Fruit fly (Drosophila melanogaster) whole organism, pupa: Measurements from ENCODE around the gene CREG.

ENCODE experiments used
- CG10348 ChIP-seq: fragments of 200-800 bp; sonication (Bioruptor generic); IDR thresholded peaks from 2 replicates; pipeline ENCODE4 v1.3.6; 2022; ENCODE audit warnings: missing biosample characterization, missing genetic modification characterization
- CG12605 ChIP-seq: fragments of 200-800 bp; sonication (Bioruptor generic); IDR thresholded peaks from 2 replicates; pipeline ENCODE4 v1.3.6; 2022; ENCODE audit warnings: missing biosample characterization, missing genetic modification characterization
- CG13204 ChIP-seq: fragments of 200-800 bp; sonication (Bioruptor generic); optimal IDR thresholded peaks from 2 replicates; lab custom pipeline; 2018; ENCODE audit warnings: missing biosample characterization, mild to moderate bottlenecking, missing genetic modification characterization, moderate library complexity
- CG14655 ChIP-seq: fragments of 200-800 bp; sonication (Bioruptor generic); optimal IDR thresholded peaks from 3 replicates; lab custom pipeline; 2017; ENCODE audit warnings: mild to moderate bottlenecking, missing biosample characterization, missing genetic modification reagents, missing genetic modification characterization
- CG15710 ChIP-seq: fragments of 200-800 bp; sonication (Bioruptor generic); optimal IDR thresholded peaks from 2 replicates; lab custom pipeline; 2018; ENCODE audit warnings: missing biosample characterization, mild to moderate bottlenecking, missing genetic modification characterization, moderate library complexity
- CG17806 ChIP-seq: fragments of 200-800 bp; sonication (Bioruptor generic); optimal IDR thresholded peaks from 2 replicates; lab custom pipeline; 2018; ENCODE audit warnings: missing biosample characterization, mild to moderate bottlenecking, missing genetic modification characterization, moderate library complexity
- CG32121 ChIP-seq: fragments of 200-800 bp; sonication (Bioruptor generic); IDR thresholded peaks from 2 replicates; pipeline ENCODE4 v1.3.6; 2022; ENCODE audit warnings: missing biosample characterization, missing genetic modification characterization
- CG34367 ChIP-seq: fragments of 200-800 bp; sonication (Bioruptor generic); optimal IDR thresholded peaks from 2 replicates; lab custom pipeline; 2018; ENCODE audit warnings: missing biosample characterization, mild to moderate bottlenecking, missing genetic modification characterization
- CG4496 ChIP-seq: fragments of 200-800 bp; sonication (Bioruptor generic); IDR thresholded peaks from 3 replicates; pipeline ENCODE4 v1.3.6; 2022; ENCODE audit warnings: missing biosample characterization, missing genetic modification characterization
- CG8159 ChIP-seq: fragments of 200-800 bp; sonication (Bioruptor generic); optimal IDR thresholded peaks from 3 replicates; lab custom pipeline; 2018; ENCODE audit warnings: missing biosample characterization, mild to moderate bottlenecking, missing genetic modification characterization, moderate library complexity
- CG8301 ChIP-seq: fragments of 200-800 bp; sonication (Bioruptor generic); optimal IDR thresholded peaks from 2 replicates; lab custom pipeline; 2018; ENCODE audit warnings: missing biosample characterization, mild to moderate bottlenecking, missing genetic modification characterization
- CG9948 ChIP-seq: fragments of 200-800 bp; sonication (Bioruptor generic); optimal IDR thresholded peaks from 2 replicates; lab custom pipeline; 2018; ENCODE audit warnings: missing biosample characterization, mild to moderate bottlenecking, missing genetic modification characterization, moderate library complexity
- D1 ChIP-seq: fragments of 200-800 bp; sonication (Bioruptor generic); optimal IDR thresholded peaks from 2 replicates; lab custom pipeline; 2018; ENCODE audit warnings: missing biosample characterization, mild to moderate bottlenecking, missing genetic modification characterization, moderate library complexity
- EcR ChIP-seq: fragments of 200-800 bp; sonication (Bioruptor generic); optimal IDR thresholded peaks from 3 replicates; lab custom pipeline; 2019; ENCODE audit warnings: missing biosample characterization, missing genetic modification characterization, mild to moderate bottlenecking, moderate library complexity, missing genetic modification reagents
- Ets98B ChIP-seq: fragments of 200-800 bp; sonication (Bioruptor generic); IDR thresholded peaks from 2 replicates; pipeline ENCODE4 v1.3.6; 2022; ENCODE audit warnings: missing biosample characterization, missing genetic modification characterization
- Pif1A ChIP-seq: fragments of 200-800 bp; sonication (Bioruptor generic); optimal IDR thresholded peaks from 3 replicates; lab custom pipeline; 2016; ENCODE audit warnings: missing biosample characterization, missing genetic modification characterization
- Pif1B ChIP-seq: fragments of 200-800 bp; sonication (Bioruptor generic); optimal IDR thresholded peaks from 3 replicates; lab custom pipeline; 2016; ENCODE audit warnings: missing biosample characterization, missing genetic modification characterization
- Snoo ChIP-seq: fragments of 200-800 bp; sonication (Bioruptor generic); optimal IDR thresholded peaks from 3 replicates; lab custom pipeline; 2017; ENCODE audit warnings: missing biosample characterization, mild to moderate bottlenecking, missing genetic modification characterization, inconsistent platforms
- fd96Ca ChIP-seq: fragments of 200-800 bp; sonication (Bioruptor generic); IDR thresholded peaks from 3 replicates; pipeline ENCODE4 v1.3.6; 2022; ENCODE audit warnings: missing biosample characterization, missing genetic modification characterization
- gl ChIP-seq: fragments of 200-800 bp; sonication (Bioruptor generic); optimal IDR thresholded peaks from 2 replicates; lab custom pipeline; 2018; ENCODE audit warnings: missing biosample characterization, mild to moderate bottlenecking, missing genetic modification characterization
- rn ChIP-seq: fragments of 200-800 bp; sonication (Bioruptor generic); IDR thresholded peaks from 2 replicates; pipeline ENCODE4 v1.3.6; 2022; ENCODE audit warnings: missing biosample characterization, missing genetic modification characterization

CREG gene

DNA sequence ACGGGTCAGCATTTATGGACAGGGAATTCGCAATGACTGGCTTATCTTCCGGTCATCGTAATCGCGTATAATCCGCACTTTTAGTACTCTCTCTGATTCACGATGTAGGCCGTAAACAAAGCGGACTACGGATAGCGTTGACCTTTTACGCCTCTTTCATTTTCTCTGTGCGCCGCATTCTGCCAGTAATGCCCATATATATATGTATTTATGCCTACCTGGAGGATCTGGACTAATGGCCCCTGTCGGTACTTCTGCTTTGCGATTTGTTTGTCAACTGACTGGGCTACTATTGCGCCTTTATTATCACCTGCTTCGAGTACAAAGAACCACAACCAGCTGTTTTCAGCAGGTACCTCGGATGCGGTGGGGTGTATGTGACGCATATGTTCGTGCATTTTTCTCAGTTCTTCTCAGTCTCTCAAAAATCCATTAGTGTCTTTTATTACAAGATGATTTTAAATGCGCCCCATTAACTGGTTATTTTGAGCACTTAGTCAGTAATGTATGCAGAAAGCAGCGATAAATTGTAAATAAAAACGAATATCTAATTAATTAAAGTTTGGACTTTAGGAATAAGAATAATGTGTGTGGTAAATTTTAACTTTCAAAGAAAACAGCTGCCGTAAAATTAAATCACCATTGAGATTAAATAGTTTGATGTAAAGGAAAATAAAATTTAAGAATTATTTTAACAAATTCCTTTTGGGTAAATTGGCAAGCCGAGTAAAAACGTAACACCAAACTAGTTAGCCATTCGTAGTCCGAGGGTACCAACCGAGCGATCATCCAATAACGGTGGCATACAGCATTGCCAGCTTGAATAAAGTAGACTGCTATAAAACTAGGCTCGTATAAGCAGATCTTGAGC, at the start of gene CREG:
CREG (minus strand) TSS at position 323 of the 871 bp plus-strand sequence.
- TF ChIP-seq fd96Ca (GFP tag; lab: Robert Waterston, UW) (no peak), rn (no peak), CG15710 (tag; lab: Kevin White, UChicago) (peak; percentile 23), CG14655 (GFP tag; lab: Kevin White, UChicago) (peak; percentile 53), CG10348 (GFP tag; lab: Robert Waterston, UW) (no peak), EcR (peak; percentile 85), CG32121 (GFP tag; lab: Robert Waterston, UW) (no peak), Pif1A (GFP tag; lab: Kevin White, UChicago) (peak; percentile 32), CG9948 (peak; percentile 11), CG34367 (tag; lab: Kevin White, UChicago) (no peak), Snoo (tag; lab: Kevin White, UChicago) (peak; percentile 46), CG13204 (GFP tag; lab: Kevin White, UChicago) (no peak), Pif1B (GFP tag; lab: Kevin White, UChicago) (peak; percentile 18), gl (tag; lab: Kevin White, UChicago) (no peak), CG8301 (peak; percentile 38), CG12605 (0 out of 2 replicates have a peak, but pooled peaks have one; percentile 7), D1 (peak; percentile 24), CG17806 (tag; lab: Kevin White, UChicago) (no peak), Ets98B (GFP tag; lab: Robert Waterston, UW) (0 out of 2 replicates have a peak, but pooled peaks have one; percentile 24), CG4496 (GFP tag; lab: Robert Waterston, UW) (no peak), CG8159 (tag; lab: Kevin White, UChicago) (peak; percentile 41)
- TF ChIP-seq, all 21 proteins: peak for 12

DNA sequence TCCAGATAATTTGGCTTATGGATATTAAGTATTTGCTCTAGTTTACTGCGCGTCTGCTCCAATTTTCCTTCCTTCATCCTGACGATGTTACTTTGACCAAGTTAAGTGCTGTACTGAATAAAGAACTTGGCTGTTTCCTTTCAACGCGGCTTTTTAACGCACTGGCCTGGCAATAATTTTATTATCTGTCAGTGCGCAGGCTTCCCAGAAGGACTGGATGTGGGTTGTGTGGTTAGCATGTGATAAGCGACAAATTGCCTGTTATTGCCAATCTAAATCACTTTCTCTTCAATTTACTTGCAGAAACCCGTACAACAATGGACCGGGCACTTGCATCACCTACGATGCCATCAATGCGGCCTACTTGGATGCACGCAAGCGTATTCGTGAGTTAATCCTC, 46.2 kb upstream of the CREG start, which contains the start of gene CG14331:
CG14331 (minus strand) TSS at position 101 of the 400 bp plus-strand sequence.
- no peak for TF ChIP-seq Pif1A (GFP tag; lab: Kevin White, UChicago)
- no peak for TF ChIP-seq EcR
- no peak for TF ChIP-seq D1
- no peak for TF ChIP-seq CG10348 (GFP tag; lab: Robert Waterston, UW)

- TF ChIP-seq CG8301 (no peak), Snoo (tag; lab: Kevin White, UChicago) (no peak), CG4496 (GFP tag; lab: Robert Waterston, UW) (no peak), gl (tag; lab: Kevin White, UChicago) (no peak), CG34367 (tag; lab: Kevin White, UChicago) (no peak), CG13204 (GFP tag; lab: Kevin White, UChicago) (no peak), CG8159 (tag; lab: Kevin White, UChicago) (no peak)
These were observed 39.9 kb upstream of the CREG start, which contains the start of gene CG44090 for dm6 chr3R:17434330-17434729. TSS of gene CG44090 (minus strand) at chr3R:17434430.

dm6 chr3R:17433117-17433516, 38.7 kb upstream of the CREG start:
- no peak for TF ChIP-seq CG8159 (tag; lab: Kevin White, UChicago)
- no peak for TF ChIP-seq Pif1B (GFP tag; lab: Kevin White, UChicago)
- TF ChIP-seq CG14655 (GFP tag; lab: Kevin White, UChicago) = no peak
- no peak for TF ChIP-seq rn
- no peak for TF ChIP-seq Ets98B (GFP tag; lab: Robert Waterston, UW)
- TF ChIP-seq CG34367 (tag; lab: Kevin White, UChicago) = no peak
- no peak for TF ChIP-seq CG17806 (tag; lab: Kevin White, UChicago)
- no peak for TF ChIP-seq CG15710 (tag; lab: Kevin White, UChicago)
- TF ChIP-seq Pif1A (GFP tag; lab: Kevin White, UChicago) = no peak
- TF ChIP-seq Snoo (tag; lab: Kevin White, UChicago) = no peak
- TF ChIP-seq CG12605 = no peak
- TF ChIP-seq, all 21 proteins: peak for 0

- TF ChIP-seq CG4496 (GFP tag; lab: Robert Waterston, UW) (peak; percentile 74; the same call in 2 of the 3 replicates), CG8159 (tag; lab: Kevin White, UChicago) (no peak), CG32121 (GFP tag; lab: Robert Waterston, UW) (peak; percentile 60), Ets98B (GFP tag; lab: Robert Waterston, UW) (peak; percentile 64), Pif1A (GFP tag; lab: Kevin White, UChicago) (no peak), CG17806 (tag; lab: Kevin White, UChicago) (no peak), CG8301 (peak; percentile 58), Snoo (tag; lab: Kevin White, UChicago) (no peak), CG14655 (GFP tag; lab: Kevin White, UChicago) (peak; percentile 41)
These were observed 36.0 kb upstream of the CREG start for dm6 chr3R:17430481-17430880.

DNA sequence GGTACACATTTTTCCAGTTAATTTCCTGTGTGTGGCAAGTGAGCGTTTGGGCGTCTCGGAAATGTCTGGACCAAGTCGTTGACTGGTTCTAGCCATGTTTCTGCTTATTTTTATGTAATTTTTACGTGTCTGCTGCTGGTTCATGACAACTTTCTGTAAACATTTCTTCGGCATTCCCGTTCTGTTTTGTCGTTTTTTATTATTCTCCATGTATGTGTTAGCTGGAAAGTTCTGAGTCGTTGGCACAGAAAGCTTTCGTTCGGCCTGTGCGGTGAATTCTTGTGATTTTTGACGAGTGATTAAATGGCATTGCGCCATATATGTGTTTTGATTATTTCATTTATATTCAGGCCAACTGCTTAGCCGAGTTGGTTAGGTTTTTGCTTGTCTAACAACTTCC, 31.8 kb upstream of the CREG start:
- TF ChIP-seq D1 (no peak), Ets98B (GFP tag; lab: Robert Waterston, UW) (no peak), fd96Ca (GFP tag; lab: Robert Waterston, UW) (no peak), Pif1A (GFP tag; lab: Kevin White, UChicago) (no peak), CG34367 (tag; lab: Kevin White, UChicago) (no peak), gl (tag; lab: Kevin White, UChicago) (no peak), CG12605 (no peak), CG9948 (no peak), CG15710 (tag; lab: Kevin White, UChicago) (no peak), rn (no peak), Snoo (tag; lab: Kevin White, UChicago) (no peak), CG17806 (tag; lab: Kevin White, UChicago) (no peak), Pif1B (GFP tag; lab: Kevin White, UChicago) (no peak), CG4496 (GFP tag; lab: Robert Waterston, UW) (no peak)
